Fruit fly (Drosophila melanogaster): ENCODE measurements around the gene Kpc1.

Gene Kpc1

dm6 chr3R:15206273-15206672 is 10.3 kb upstream of the Kpc1 start, which contains the start of gene Spn88Ea (continued):
- TF ChIP-seq Hr83 (GFP tag; optimal IDR thresholded peaks at IDR 0.05; ENCODE audit: poor library complexity, severe bottlenecking): no peak

dm6 chr3R:15205223-15205622 is 9.2 kb upstream of the Kpc1 start:
- TF ChIP-seq Hnf4 (GFP tag; optimal IDR thresholded peaks at IDR 0.05): no peak
- no peak for TF ChIP-seq Rel (GFP tag; optimal IDR thresholded peaks at IDR 0.05)
- no peak for TF ChIP-seq Rel (tag; optimal IDR thresholded peaks at IDR 0.05)
- TF ChIP-seq woc (GFP tag; optimal IDR thresholded peaks at IDR 0.05): no peak
- TF ChIP-seq pan (optimal IDR thresholded peaks at IDR 0.05): no peak
- no peak for TF ChIP-seq CG9705 (GFP tag; optimal IDR thresholded peaks at IDR 0.05)
- TF ChIP-seq Abd-B (GFP tag; optimal IDR thresholded peaks at IDR 0.05): no peak
- TF ChIP-seq HLH106 (tag; optimal IDR thresholded peaks at IDR 0.05): no peak
- no peak for TF ChIP-seq foxo (GFP tag; optimal IDR thresholded peaks at IDR 0.05)
- TF ChIP-seq Vsx2 (GFP tag; optimal IDR thresholded peaks at IDR 0.05; ENCODE audit: partially characterized antibody): no peak

DNA sequence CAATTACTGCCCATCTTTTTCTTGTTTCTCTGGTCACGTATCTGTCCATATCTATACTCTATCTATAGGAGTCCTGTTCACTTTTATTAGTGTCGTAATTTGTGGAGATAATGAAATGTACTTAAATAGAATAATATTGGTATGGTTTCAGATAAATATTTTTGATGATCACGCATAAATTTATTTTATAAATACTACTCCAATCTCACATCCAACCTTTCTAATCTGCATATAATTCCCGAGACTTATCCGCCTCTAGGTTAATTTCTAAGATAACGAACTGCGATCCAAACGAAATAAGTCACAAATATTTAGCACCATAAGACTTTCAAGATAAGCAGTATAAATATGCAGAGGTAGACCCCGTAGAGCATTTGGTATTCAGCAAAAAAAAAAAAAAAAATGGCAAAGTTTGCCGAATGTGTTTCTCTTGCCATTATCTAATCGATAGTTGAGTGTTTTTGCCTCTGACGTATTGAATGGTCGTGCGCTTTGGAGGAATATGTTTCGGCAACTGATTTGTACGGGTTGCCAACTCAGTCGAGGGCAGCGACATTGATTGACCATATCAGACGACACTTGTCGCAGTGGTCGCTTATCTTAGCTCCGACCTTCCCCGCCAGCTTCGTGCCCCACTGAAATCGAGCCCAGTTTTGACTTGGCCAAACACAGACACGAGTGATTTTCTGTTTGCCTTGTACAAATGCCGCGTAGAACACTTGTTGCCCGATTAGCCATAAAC is 2.2 kb upstream of the Kpc1 start:
- no peak for TF ChIP-seq CrebA (GFP tag; optimal IDR thresholded peaks at IDR 0.05; ENCODE audit: borderline replicate concordance)
- TF ChIP-seq dmrt93B (GFP tag; optimal IDR thresholded peaks at IDR 0.05): no peak
- TF ChIP-seq tai (GFP tag; optimal IDR thresholded peaks at IDR 0.05): no peak
- TF ChIP-seq ey (GFP tag; optimal IDR thresholded peaks at IDR 0.05): no peak
- TF ChIP-seq Hr78 (GFP tag; optimal IDR thresholded peaks at IDR 0.05): no peak
- no peak for TF ChIP-seq Rel (GFP tag; optimal IDR thresholded peaks at IDR 0.05)
- TF ChIP-seq Rel (tag; optimal IDR thresholded peaks at IDR 0.05): peak; percentile 12
- no peak for TF ChIP-seq sage (GFP tag; optimal IDR thresholded peaks at IDR 0.05)
- peak; percentile 76 for TF ChIP-seq h (GFP tag; optimal IDR thresholded peaks at IDR 0.05)
- TF ChIP-seq Hr83 (GFP tag; optimal IDR thresholded peaks at IDR 0.05; ENCODE audit: poor library complexity, severe bottlenecking): no peak
- peak; percentile 35 for TF ChIP-seq brk (GFP tag; optimal IDR thresholded peaks at IDR 0.05)
- no peak for TF ChIP-seq pan (optimal IDR thresholded peaks at IDR 0.05)
- no peak for TF ChIP-seq CG9705 (GFP tag; optimal IDR thresholded peaks at IDR 0.05)
- peak; percentile 15 for TF ChIP-seq br (GFP tag; optimal IDR thresholded peaks at IDR 0.05)
- TF ChIP-seq Jra (GFP tag; optimal IDR thresholded peaks at IDR 0.05): no peak
- no peak for TF ChIP-seq jim (GFP tag; optimal IDR thresholded peaks at IDR 0.05)
- TF ChIP-seq rgr (GFP tag; optimal IDR thresholded peaks at IDR 0.05): no peak
- TF ChIP-seq CG32264 (GFP tag; optimal IDR thresholded peaks at IDR 0.05): no peak

DNA sequence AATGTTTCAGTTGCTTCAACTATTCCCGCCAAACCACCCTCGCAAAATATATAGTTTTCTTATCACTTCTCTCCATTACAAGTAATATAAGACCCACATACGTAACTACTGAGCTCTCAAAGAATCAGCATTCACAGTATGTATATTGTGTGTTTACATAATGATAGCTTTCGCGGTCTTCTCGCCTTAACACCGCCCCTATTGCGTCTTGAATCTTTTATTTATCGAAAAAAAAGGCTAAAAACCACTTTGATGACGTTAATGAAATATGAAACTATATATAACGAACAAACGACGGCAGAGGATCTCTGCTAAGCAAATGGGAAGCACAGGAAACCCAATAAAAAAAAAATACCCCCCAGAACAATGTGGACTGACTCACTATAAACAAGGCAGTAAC is 1.4 kb upstream of the Kpc1 start:
- TF ChIP-seq Hr83 (GFP tag; optimal IDR thresholded peaks at IDR 0.05; ENCODE audit: poor library complexity, severe bottlenecking) (peak; percentile 9), Rel (GFP tag; optimal IDR thresholded peaks at IDR 0.05) (no peak), Rel (tag; optimal IDR thresholded peaks at IDR 0.05) (peak; percentile 73), CG9705 (GFP tag; optimal IDR thresholded peaks at IDR 0.05) (no peak)

DNA sequence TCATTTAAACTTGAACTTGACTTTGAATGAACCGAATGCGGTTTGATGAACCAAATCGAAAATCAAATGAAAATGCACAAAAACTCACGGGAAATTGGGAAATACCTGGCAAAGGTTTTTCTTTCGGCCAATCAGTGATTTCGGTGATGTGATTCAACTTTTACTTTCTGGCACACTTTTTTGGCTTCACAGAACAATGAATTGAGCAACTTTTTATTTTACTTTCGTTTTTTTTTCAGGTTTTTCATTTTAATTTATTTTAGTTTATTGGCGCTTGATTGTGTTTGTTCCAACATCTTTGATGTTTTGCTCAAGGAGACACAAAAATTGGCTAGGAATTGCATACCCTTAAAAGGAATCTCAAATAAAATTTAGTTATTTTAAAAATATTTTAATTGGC is 14.5 kb downstream of the Kpc1 start, which contains the start of gene Mf:
Mf (minus strand) TSS at position 44 of the 400 bp plus-strand sequence.
- TF ChIP-seq brk (GFP tag; optimal IDR thresholded peaks at IDR 0.05): no peak

DNA sequence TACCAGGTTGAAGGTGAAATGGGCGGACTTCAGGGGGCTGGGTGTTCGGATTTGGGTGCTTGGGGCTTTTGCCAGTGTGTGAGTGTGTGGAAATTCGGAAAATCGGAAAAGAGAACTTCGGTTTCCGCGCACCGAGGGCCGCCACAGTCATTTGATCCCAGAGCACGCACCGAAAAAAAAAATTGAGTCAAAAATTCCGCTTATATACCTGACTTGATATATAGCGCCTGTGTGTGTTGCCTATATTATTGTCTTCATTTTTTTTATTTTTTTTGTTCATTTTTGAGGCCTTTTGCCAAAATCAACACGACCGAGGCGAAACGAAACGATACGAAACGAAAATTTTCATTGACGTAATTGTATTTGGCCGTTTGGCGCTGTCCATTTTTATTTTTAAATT is 18.8 kb downstream of the Kpc1 start:
- TF ChIP-seq Myc (optimal IDR thresholded peaks at IDR 0.05) (no peak), Jra (GFP tag; optimal IDR thresholded peaks at IDR 0.05) (no peak), usp (GFP tag; optimal IDR thresholded peaks at IDR 0.05) (no peak), psq (GFP tag; optimal IDR thresholded peaks at IDR 0.05) (no peak), jim (GFP tag; optimal IDR thresholded peaks at IDR 0.05) (no peak), Hr83 (GFP tag; optimal IDR thresholded peaks at IDR 0.05; ENCODE audit: poor library complexity, severe bottlenecking) (no peak), Sp1 (GFP tag; optimal IDR thresholded peaks at IDR 0.05) (no peak), pan (optimal IDR thresholded peaks at IDR 0.05) (no peak), CrebA (GFP tag; optimal IDR thresholded peaks at IDR 0.05; ENCODE audit: borderline replicate concordance) (no peak), h (GFP tag; optimal IDR thresholded peaks at IDR 0.05) (no peak), CG32264 (GFP tag; optimal IDR thresholded peaks at IDR 0.05) (no peak), CG9705 (GFP tag; optimal IDR thresholded peaks at IDR 0.05) (no peak), Hr78 (GFP tag; optimal IDR thresholded peaks at IDR 0.05) (no peak), rgr (GFP tag; optimal IDR thresholded peaks at IDR 0.05) (no peak), OdsH (GFP tag; optimal IDR thresholded peaks at IDR 0.05) (no peak), foxo (GFP tag; optimal IDR thresholded peaks at IDR 0.05) (no peak), Mio (GFP tag; optimal IDR thresholded peaks at IDR 0.05) (no peak), Dif (GFP tag; optimal IDR thresholded peaks at IDR 0.05; ENCODE audit: partially characterized antibody) (no peak), dsf (GFP tag; optimal IDR thresholded peaks at IDR 0.05; ENCODE audit: borderline replicate concordance) (no peak)

All from whole organism, wandering third instar larva.